Worm (Caenorhabditis elegans): ENCODE data around the gene F46B6.4.

DNA sequence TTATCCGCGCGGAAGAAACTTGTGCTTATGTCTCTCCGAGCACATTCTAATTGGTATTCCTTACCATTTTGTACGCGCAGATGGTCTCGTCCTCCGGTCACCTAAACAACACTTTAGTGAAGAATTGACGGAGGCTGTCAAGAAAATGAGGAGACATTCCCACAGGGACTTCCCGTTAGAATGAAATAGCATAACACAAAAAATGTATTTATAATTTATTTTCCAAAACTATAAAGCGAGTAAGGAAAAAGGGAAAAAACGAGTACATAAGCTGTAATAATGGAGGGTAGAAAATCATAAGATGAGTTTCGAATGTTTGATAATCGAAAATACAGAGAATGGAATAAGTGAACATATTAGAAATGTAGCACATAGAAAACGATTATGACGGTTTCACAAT is 3.6 kb downstream of the F46B6.4 start, which contains the start of gene F46B6.12:
- TF ChIP-seq him-1 (tag; optimal IDR thresholded peaks at IDR 0.05) (no peak), W03F9.2 (tag; optimal IDR thresholded peaks at IDR 0.05) (no peak)

Data from whole organism, L4/young adult.